Worm (Caenorhabditis elegans) whole organism, L4/young adult: Measurements from ENCODE around the gene C27F2.9.

Source experiments
- W03F9.2 ChIP-seq: fragments of 150-350 bp; optimal IDR thresholded peaks from 2 replicates; lab custom pipeline; 2014; ENCODE audit warnings: missing biosample characterization, missing genetic modification characterization
- dao-5 ChIP-seq: sonication (generic microtip); optimal IDR thresholded peaks from 2 replicates; lab custom pipeline; 2016; ENCODE audit warnings: missing genotype, missing genetic modification characterization, moderate library complexity, missing compliant biosample characterization

Gene C27F2.9

ce11 chrIII:4912317-4912716, 50.5 kb downstream of the C27F2.9 start, which contains the start of the genes F26F4.9 and cee-1:
Gene F26F4.9, minus strand, starts transcription at chrIII:4912521.
Gene cee-1, plus strand, starts transcription at chrIII:4912699.
- TF ChIP-seq W03F9.2 (tag; lab: Kevin White, UChicago) (peak; percentile 52), dao-5 (no peak)
